Fruit fly (Drosophila melanogaster) whole organism, prepupa: ENCODE data around the gene HDAC1.

ENCODE experiments used
- Hr4 ChIP-seq: fragments of 200-800 bp; sonication (Bioruptor generic); optimal IDR thresholded peaks from 3 replicates; lab custom pipeline; 2016; ENCODE audit warnings: missing biosample characterization, missing genetic modification characterization
- svp ChIP-seq: fragments of 200-800 bp; sonication (Bioruptor generic); peaks from one replicate; lab custom pipeline; 2016; ENCODE audit warnings: missing biosample characterization, missing genetic modification characterization

- TF ChIP-seq svp (GFP tag; lab: Kevin White, UChicago): no peak
- TF ChIP-seq Hr4 (GFP tag; lab: Kevin White, UChicago): no peak
Observed at dm6 chr3L:4603439-4603838, 23.1 kb upstream of the HDAC1 start.
